Worm (Caenorhabditis elegans): Measurements from ENCODE around the gene str-79.

DNA sequence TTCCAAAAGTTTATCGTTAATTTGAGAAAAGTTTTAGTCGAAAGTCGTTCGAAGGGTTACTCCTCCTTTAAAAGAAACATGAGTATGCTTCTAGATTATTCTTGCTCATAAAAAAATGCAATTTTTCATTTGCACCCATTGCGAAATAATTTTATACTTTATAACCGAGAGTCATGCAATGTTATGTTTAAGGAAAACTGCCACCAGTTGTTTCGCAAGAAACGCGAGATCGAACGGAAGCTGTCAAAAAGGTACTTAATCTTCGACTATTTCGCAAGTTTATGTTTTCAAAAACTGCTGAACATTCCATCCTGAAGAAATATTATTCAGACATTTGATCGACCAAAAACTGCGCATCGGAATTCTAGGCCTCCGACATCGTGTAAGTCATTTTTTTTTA, 44.2 kb downstream of the str-79 start:
- no peak for TF ChIP-seq zag-1 (tag; optimal IDR thresholded peaks at IDR 0.05)
- no peak for TF ChIP-seq aha-1 (tag; optimal IDR thresholded peaks at IDR 0.05)
- TF ChIP-seq C34B4.2 (tag; optimal IDR thresholded peaks at IDR 0.05), result no peak
- no peak for TF ChIP-seq jun-1 (tag; optimal IDR thresholded peaks at IDR 0.05)
